Worm (Caenorhabditis elegans): Measurements from ENCODE around the gene F08F8.11.

- TF ChIP-seq hmbx-1 (tag; optimal IDR thresholded peaks at IDR 0.05) (no peak), tbx-37 (GFP tag; conservative IDR thresholded peaks at IDR 0.05) (no peak), hmg-4 (GFP tag; optimal IDR thresholded peaks at IDR 0.05) (no peak)
These were observed 33.3 kb downstream of the F08F8.11 start for ce11 chrIII:7399004-7399403.

All from whole organism, early embryonic.